Fruit fly (Drosophila melanogaster): Measurements from ENCODE around the gene CG14315.

CG14315 gene

dm6 chr3R:18171983-18172967 lies 13.8 kb downstream of the CG14315 start (continued):
- TF ChIP-seq CG12299 (tag; optimal IDR thresholded peaks at IDR 0.05) (peak; percentile 87), CG14014 (GFP tag; IDR thresholded peaks at IDR 0.05) (peak; percentile 84), Stat92E (GFP tag; optimal IDR thresholded peaks at IDR 0.05) (peak in 1 of 3 experiments; percentile 85), trh (GFP tag; optimal IDR thresholded peaks at IDR 0.05) (peak; percentile 71), cwo (GFP tag; optimal IDR thresholded peaks at IDR 0.05) (peak; percentile 91), CG6813 (GFP tag; optimal IDR thresholded peaks at IDR 0.05) (peak; percentile 89), inv (GFP tag; IDR thresholded peaks at IDR 0.05; ENCODE audit: partially characterized antibody) (no peak), Atf-2 (GFP tag; optimal IDR thresholded peaks at IDR 0.05) (peak; percentile 92), NC2β (GFP tag; optimal IDR thresholded peaks at IDR 0.05) (peak; percentile 88), Lhr (GFP tag; optimal IDR thresholded peaks at IDR 0.05) (peak; percentile 74), Ssrp (tag; optimal IDR thresholded peaks at IDR 0.05) (peak; percentile 98), CG33557 (GFP tag; optimal IDR thresholded peaks at IDR 0.05) (peak; percentile 86), CG16815 (GFP tag; optimal IDR thresholded peaks at IDR 0.05) (peak; percentile 90), twi (tag; optimal IDR thresholded peaks at IDR 0.05) (peak; percentile 86), CG6689 (GFP tag; IDR thresholded peaks at IDR 0.05) (peak; percentile 92), B-H1 (GFP tag; IDR thresholded peaks at IDR 0.05) (peak; percentile 83), CG8478 (optimal IDR thresholded peaks at IDR 0.05) (no peak), chif (GFP tag; optimal IDR thresholded peaks at IDR 0.05) (peak; percentile 88 to 93), ATbp (GFP tag; optimal IDR thresholded peaks at IDR 0.05) (peak; percentile 94), CG3163 (GFP tag; optimal IDR thresholded peaks at IDR 0.05) (peak; percentile 75), Dref (GFP tag; IDR thresholded peaks at IDR 0.05) (peak; percentile 38; the same call in 1 of the 2 replicates), CG6854 (GFP tag; optimal IDR thresholded peaks at IDR 0.05) (peak; percentile 89), tio (GFP tag; optimal IDR thresholded peaks at IDR 0.05) (peak; percentile 94), CG17186 (GFP tag; optimal IDR thresholded peaks at IDR 0.05) (peak; percentile 73), CG10366 (GFP tag; IDR thresholded peaks at IDR 0.05) (peak; percentile 82), CG3847 (GFP tag; IDR thresholded peaks at IDR 0.05) (peak; percentile 87), CG7372 (GFP tag; IDR thresholded peaks at IDR 0.05) (peak; percentile 88), btn (GFP tag; optimal IDR thresholded peaks at IDR 0.05) (peak; percentile 74), CG2678 (tag; optimal IDR thresholded peaks at IDR 0.05) (peak; percentile 97), MESR4 (GFP tag; optimal IDR thresholded peaks at IDR 0.05) (peak; percentile 27), HmgD (GFP tag; optimal IDR thresholded peaks at IDR 0.05) (peak; percentile 79), CG9609 (GFP tag; optimal IDR thresholded peaks at IDR 0.05) (peak; percentile 93), ac (GFP tag; optimal IDR thresholded peaks at IDR 0.05) (peak; percentile 78), CG15269 (tag; optimal IDR thresholded peaks at IDR 0.05) (peak; percentile 94), CG30431 (GFP tag; optimal IDR thresholded peaks at IDR 0.05) (peak; percentile 87), zf30C (GFP tag; optimal IDR thresholded peaks at IDR 0.05) (peak; percentile 95), CG17359 (tag; optimal IDR thresholded peaks at IDR 0.05) (peak; percentile 95), Fer1 (GFP tag; optimal IDR thresholded peaks at IDR 0.05) (peak; percentile 95), amos (GFP tag; IDR thresholded peaks at IDR 0.05; ENCODE audit: partially characterized antibody) (no peak), abd-A (tag; optimal IDR thresholded peaks at IDR 0.05) (no peak), CG3407 (GFP tag; optimal IDR thresholded peaks at IDR 0.05) (peak; percentile 88), Meics (GFP tag; optimal IDR thresholded peaks at IDR 0.05) (peak; percentile 94), CG11560 (tag; IDR thresholded peaks at IDR 0.05) (peak; percentile 71; the same call in 2 of the 3 replicates), CG12391 (tag; optimal IDR thresholded peaks at IDR 0.05) (peak; percentile 95), caup (GFP tag; optimal IDR thresholded peaks at IDR 0.05; ENCODE audit: severe bottlenecking) (peak; percentile 93), ttk (GFP tag; IDR thresholded peaks at IDR 0.05) (peak; percentile 88), CG11085 (GFP tag; IDR thresholded peaks at IDR 0.05) (peak; percentile 71)

Data from whole organism, embryonic.